Worm (Caenorhabditis elegans) whole organism, young adult: ENCODE results near the gene cah-2.
A peak's percentile ranks its signal among the peaks of the same experiment; 100 is the strongest.

Source experiments
- B0035.1 ChIP-seq: sonication (generic microtip); optimal IDR thresholded peaks from 2 replicates; lab custom pipeline; 2016; ENCODE audit warnings: missing genetic modification characterization, mild to moderate bottlenecking, missing compliant biosample characterization, missing genotype, missing genetic modification reagents
- B0261.1 ChIP-seq: sonication (generic microtip); optimal IDR thresholded peaks from 2 replicates; lab custom pipeline; 2016; ENCODE audit warnings: mild to moderate bottlenecking, missing genetic modification characterization, moderate library complexity, missing compliant biosample characterization
- F10E7.11 ChIP-seq: sonication (generic microtip); optimal IDR thresholded peaks from 2 replicates; lab custom pipeline; 2017; ENCODE audit warnings: mild to moderate bottlenecking, missing genetic modification characterization, moderate library complexity, missing compliant biosample characterization
- F23B12.7 ChIP-seq: sonication (generic microtip); optimal IDR thresholded peaks from 2 replicates; lab custom pipeline; 2017; ENCODE audit warnings: missing genetic modification characterization, mild to moderate bottlenecking, missing compliant biosample characterization, antibody characterized with exemption, moderate library complexity; ENCODE audit not compliant: insufficient read depth
- F37B4.10 ChIP-seq: fragments of 200-800 bp; sonication (Bioruptor generic); IDR thresholded peaks from 2 replicates; pipeline ENCODE4 v1.3.6; 2022; ENCODE audit warnings: missing genetic modification characterization, missing compliant biosample characterization
- F55B11.4 ChIP-seq: sonication (generic microtip); optimal IDR thresholded peaks from 2 replicates; lab custom pipeline; 2016; ENCODE audit warnings: missing compliant biosample characterization, missing genetic modification characterization, borderline replicate concordance; ENCODE audit not compliant: insufficient read depth
- F57A8.1 ChIP-seq: fragments of 200-800 bp; sonication (Bioruptor generic); optimal IDR thresholded peaks from 2 replicates; lab custom pipeline; 2018; ENCODE audit warnings: mild to moderate bottlenecking, missing genetic modification characterization, moderate library complexity, missing compliant biosample characterization
- K12H6.12 ChIP-seq: fragments of 200-800 bp; sonication (Bioruptor generic); optimal IDR thresholded peaks from 2 replicates; lab custom pipeline; 2018; ENCODE audit warnings: mild to moderate bottlenecking, missing genetic modification characterization, missing compliant biosample characterization
- T07F8.4 ChIP-seq: sonication (generic microtip); optimal IDR thresholded peaks from 2 replicates; lab custom pipeline; 2016; ENCODE audit warnings: mild to moderate bottlenecking, missing genetic modification characterization, moderate library complexity, missing compliant biosample characterization
- Y53G8AR.9 ChIP-seq: fragments of 200-800 bp; sonication (Bioruptor generic); conservative IDR thresholded peaks from 2 replicates; pipeline ENCODE4 v1.3.6; 2022; ENCODE audit warnings: missing genetic modification reagents, missing genetic modification characterization, missing compliant biosample characterization
- Y56A3A.18 ChIP-seq: fragments of 200-800 bp; sonication (Bioruptor generic); IDR thresholded peaks from 2 replicates; pipeline ENCODE4 v1.3.6; 2022; ENCODE audit warnings: missing genetic modification reagents, missing genetic modification characterization, missing compliant biosample characterization
- akir-1 ChIP-seq: fragments of 200-800 bp; sonication (Bioruptor generic); optimal IDR thresholded peaks from 2 replicates; lab custom pipeline; 2018; ENCODE audit warnings: mild to moderate bottlenecking, missing genetic modification characterization, moderate library complexity, missing compliant biosample characterization
- aptf-2 ChIP-seq: fragments of 200-800 bp; sonication (Bioruptor generic); conservative IDR thresholded peaks from 2 replicates; pipeline ENCODE4 v1.3.6; 2022; ENCODE audit warnings: missing genetic modification reagents, missing genetic modification characterization, missing compliant biosample characterization
- atf-7 ChIP-seq: sonication (generic microtip); optimal IDR thresholded peaks from 2 replicates; lab custom pipeline; 2017; ENCODE audit warnings: mild to moderate bottlenecking, missing genetic modification characterization, missing compliant biosample characterization
- athp-1 ChIP-seq: sonication (generic microtip); optimal IDR thresholded peaks from 2 replicates; lab custom pipeline; 2017; ENCODE audit warnings: mild to moderate bottlenecking, missing genetic modification characterization, missing compliant biosample characterization
- attf-3 ChIP-seq: fragments of 200-800 bp; sonication (Bioruptor generic); conservative IDR thresholded peaks from 2 replicates; pipeline ENCODE4 v1.3.6; 2022; ENCODE audit warnings: missing genetic modification reagents, missing genetic modification characterization, missing compliant biosample characterization
- attf-6 ChIP-seq: fragments of 200-800 bp; sonication (Bioruptor generic); IDR thresholded peaks from 2 replicates; pipeline ENCODE4 v1.3.6; 2022; ENCODE audit warnings: missing genetic modification reagents, missing genetic modification characterization, missing compliant biosample characterization
- cebp-1 ChIP-seq, 2 experiments: fragments of 200-800 bp in 1 of 2; sonication (Bioruptor generic) in 1 of 2; sonication (generic microtip) in 1 of 2; IDR thresholded peaks in 1 of 2; optimal IDR thresholded peaks in 1 of 2; 2 replicates each; pipeline versions ENCODE4 v1.3.6 to Lab custom; 2017 to 2022; ENCODE audit warnings: missing compliant biosample characterization in 2 of 2, missing genetic modification characterization in 2 of 2, mild to moderate bottlenecking in 1 of 2, missing genetic modification reagents in 1 of 2, moderate library complexity in 1 of 2
- cebp-2 ChIP-seq: fragments of 200-800 bp; sonication (Bioruptor generic); IDR thresholded peaks from 2 replicates; pipeline ENCODE4 v1.3.6; 2022; ENCODE audit warnings: missing genetic modification characterization, missing compliant biosample characterization
- ceh-27 ChIP-seq: fragments of 200-800 bp; sonication (Bioruptor generic); optimal IDR thresholded peaks from 2 replicates; lab custom pipeline; 2018; ENCODE audit warnings: mild to moderate bottlenecking, missing genetic modification characterization, moderate library complexity, missing compliant biosample characterization
- ceh-40 ChIP-seq: fragments of 200-800 bp; sonication (Bioruptor generic); IDR thresholded peaks from 2 replicates; pipeline ENCODE4 v1.3.6; 2022; ENCODE audit warnings: missing genetic modification characterization, missing compliant biosample characterization
- ceh-79 ChIP-seq: sonication (generic microtip); optimal IDR thresholded peaks from 2 replicates; lab custom pipeline; 2017; ENCODE audit warnings: mild to moderate bottlenecking, missing genetic modification characterization, missing compliant biosample characterization
- dox-1 ChIP-seq: fragments of 200-800 bp; sonication (Bioruptor generic); IDR thresholded peaks from 2 replicates; pipeline ENCODE4 v1.3.6; 2022; ENCODE audit warnings: missing genetic modification reagents, missing genetic modification characterization, missing compliant biosample characterization
- dpff-1 ChIP-seq: sonication (generic microtip); optimal IDR thresholded peaks from 2 replicates; lab custom pipeline; 2017; ENCODE audit warnings: mild to moderate bottlenecking, missing genetic modification characterization, missing compliant biosample characterization
- egl-18 ChIP-seq: fragments of 200-800 bp; sonication (Bioruptor generic); IDR thresholded peaks from 2 replicates; pipeline ENCODE4 v1.3.6; 2022; ENCODE audit warnings: missing genetic modification reagents, missing genetic modification characterization, missing compliant biosample characterization
- him-1 ChIP-seq: sonication (generic microtip); optimal IDR thresholded peaks from 2 replicates; lab custom pipeline; 2016; ENCODE audit warnings: missing genotype, missing genetic modification reagents, missing genetic modification characterization, missing compliant biosample characterization
- hmg-20 ChIP-seq: fragments of 200-800 bp; sonication (Bioruptor generic); IDR thresholded peaks from 2 replicates; pipeline ENCODE4 v1.3.6; 2022; ENCODE audit warnings: missing genetic modification reagents, missing genetic modification characterization, missing compliant biosample characterization
- lag-1 ChIP-seq: fragments of 200-800 bp; sonication (Bioruptor generic); IDR thresholded peaks from 2 replicates; pipeline ENCODE4 v1.3.6; 2022; ENCODE audit warnings: missing genetic modification reagents, missing genetic modification characterization, missing compliant biosample characterization
- lin-26 ChIP-seq: fragments of 200-800 bp; sonication (Bioruptor generic); IDR thresholded peaks from 2 replicates; pipeline ENCODE4 v1.3.6; 2022; ENCODE audit warnings: missing genetic modification reagents, missing genetic modification characterization, missing compliant biosample characterization
- lin-35 ChIP-seq, 3 experiments: fragments of 150-350 bp in 2 of 3; sonication (generic microtip) in 1 of 3; optimal IDR thresholded peaks; 2 replicates each; lab custom pipeline; 2014 to 2018; ENCODE audit warnings: missing biosample characterization in 3 of 3, missing genetic modification characterization in 3 of 3, missing genetic modification reagents in 3 of 3
- lir-1 ChIP-seq: fragments of 200-800 bp; sonication (Bioruptor generic); conservative IDR thresholded peaks from 2 replicates; pipeline ENCODE4 v1.3.6; 2022; ENCODE audit warnings: missing genetic modification reagents, missing genetic modification characterization, missing compliant biosample characterization
- lsl-1 ChIP-seq: fragments of 200-800 bp; sonication (Bioruptor generic); optimal IDR thresholded peaks from 2 replicates; lab custom pipeline; 2018; ENCODE audit warnings: mild to moderate bottlenecking, missing genetic modification characterization, moderate library complexity, missing compliant biosample characterization
- madf-6 ChIP-seq: fragments of 200-800 bp; sonication (Bioruptor generic); IDR thresholded peaks from 2 replicates; pipeline ENCODE4 v1.3.6; 2022; ENCODE audit warnings: missing genetic modification reagents, missing genetic modification characterization, missing compliant biosample characterization
- madf-8 ChIP-seq: fragments of 200-800 bp; sonication (Bioruptor generic); conservative IDR thresholded peaks from 2 replicates; pipeline ENCODE4 v1.3.6; 2022; ENCODE audit warnings: missing genetic modification reagents, missing genetic modification characterization, missing compliant biosample characterization
- mcd-1 ChIP-seq: fragments of 200-800 bp; sonication (Bioruptor generic); IDR thresholded peaks from 2 replicates; pipeline ENCODE4 v1.3.6; 2022; ENCODE audit warnings: missing genetic modification reagents, missing genetic modification characterization, missing compliant biosample characterization
- mel-28 ChIP-seq: sonication (generic microtip); optimal IDR thresholded peaks from 2 replicates; lab custom pipeline; 2016; ENCODE audit warnings: borderline replicate concordance, mild to moderate bottlenecking, missing genetic modification characterization, missing compliant biosample characterization
- nfya-2 ChIP-seq: fragments of 200-800 bp; sonication (Bioruptor generic); IDR thresholded peaks from 2 replicates; pipeline ENCODE4 v1.3.6; 2022; ENCODE audit warnings: missing genetic modification reagents, missing genetic modification characterization, missing compliant biosample characterization
- rcor-1 ChIP-seq: fragments of 200-800 bp; sonication (Bioruptor generic); IDR thresholded peaks from 2 replicates; pipeline ENCODE4 v1.3.6; 2022; ENCODE audit warnings: missing genetic modification reagents, missing genetic modification characterization, missing compliant biosample characterization
- sea-2 ChIP-seq: fragments of 200-800 bp; sonication (Bioruptor generic); IDR thresholded peaks from 2 replicates; pipeline ENCODE4 v1.3.6; 2022; ENCODE audit warnings: missing genetic modification characterization, missing compliant biosample characterization
- snpc-1.3 ChIP-seq: sonication (generic microtip); optimal IDR thresholded peaks from 2 replicates; lab custom pipeline; 2017; ENCODE audit warnings: missing genetic modification characterization, mild to moderate bottlenecking, missing compliant biosample characterization, antibody characterized with exemption, moderate library complexity, missing genotype, missing genetic modification reagents; ENCODE audit not compliant: insufficient read depth
- tlf-1 ChIP-seq: fragments of 200-800 bp; sonication (Bioruptor generic); optimal IDR thresholded peaks from 2 replicates; lab custom pipeline; 2018; ENCODE audit warnings: mild to moderate bottlenecking, missing genetic modification characterization, missing compliant biosample characterization
- unc-130 ChIP-seq: sonication (generic microtip); optimal IDR thresholded peaks from 2 replicates; lab custom pipeline; 2016; ENCODE audit warnings: missing genetic modification reagents, missing genetic modification characterization, missing compliant biosample characterization
- ztf-18 ChIP-seq: sonication (generic microtip); optimal IDR thresholded peaks from 2 replicates; lab custom pipeline; 2016; ENCODE audit warnings: missing genotype, mild to moderate bottlenecking, missing genetic modification characterization, missing compliant biosample characterization
- ztf-3 ChIP-seq: fragments of 200-800 bp; sonication (Bioruptor generic); optimal IDR thresholded peaks from 2 replicates; lab custom pipeline; 2018; ENCODE audit warnings: mild to moderate bottlenecking, missing genetic modification characterization, missing compliant biosample characterization
- ztf-6 ChIP-seq: fragments of 200-800 bp; sonication (Bioruptor generic); IDR thresholded peaks from 2 replicates; pipeline ENCODE4 v1.3.6; 2022; ENCODE audit warnings: missing genetic modification reagents, missing genetic modification characterization, missing compliant biosample characterization

The cah-2 gene

ce11 chrII:7478487-7479234, 4.2 kb downstream of the cah-2 start, which contains the start of the genes aka-1 and ubc-6:
Gene aka-1 (minus strand): TSS chrII:7478537.
Gene ubc-6 (plus strand): TSS chrII:7479187.
- no peak for TF ChIP-seq nfya-2
- TF ChIP-seq lin-26 (GFP tag; lab: Robert Waterston, UW) = peak; percentile 94
- peak; percentile 76 for TF ChIP-seq attf-6 (GFP tag; lab: Robert Waterston, UW)
- TF ChIP-seq aptf-2 (GFP tag; lab: Robert Waterston, UW) = peak; percentile 89
- peak; percentile 96 for TF ChIP-seq mcd-1 (GFP tag; lab: Robert Waterston, UW)
- peak; percentile 88 for TF ChIP-seq ztf-18 (tag; lab: Kevin White, UChicago)
- peak; percentile 91 for TF ChIP-seq ztf-6 (GFP tag; lab: Robert Waterston, UW)
- TF ChIP-seq egl-18 (GFP tag; lab: Robert Waterston, UW) = peak; percentile 81; the same call in 1 of the 2 replicates
- peak; percentile 85 for TF ChIP-seq madf-8 (GFP tag; lab: Robert Waterston, UW)
- TF ChIP-seq F57A8.1 (GFP tag; lab: Kevin White, UChicago) = peak; percentile 19
- peak; percentile 71 for TF ChIP-seq B0035.1
- no peak for TF ChIP-seq mel-28
- TF ChIP-seq rcor-1 = peak; percentile 93
- TF ChIP-seq lag-1 (GFP tag; lab: Robert Waterston, UW) = no peak
- peak; percentile 88 for TF ChIP-seq athp-1 (tag; lab: Kevin White, UChicago)
- 0 out of 2 replicates have a peak, but pooled peaks have one; percentile 85 for TF ChIP-seq F37B4.10 (GFP tag; lab: Robert Waterston, UW)
- TF ChIP-seq cebp-2 (GFP tag; lab: Robert Waterston, UW) = peak; percentile 78; the same call in 1 of the 2 replicates
- peak; percentile 41 for TF ChIP-seq snpc-1.3 (tag; lab: Kevin White, UChicago)
- no peak for TF ChIP-seq F55B11.4 (tag; lab: Kevin White, UChicago)
- peak; percentile 83 for TF ChIP-seq attf-3 (GFP tag; lab: Robert Waterston, UW)
- peak; percentile 91 for TF ChIP-seq K12H6.12 (tag; lab: Kevin White, UChicago)
- peak; percentile 11 for TF ChIP-seq B0261.1 (tag; lab: Kevin White, UChicago)
- peak; percentile 94 for TF ChIP-seq ceh-27 (GFP tag; lab: Kevin White, UChicago)
- TF ChIP-seq lir-1 (GFP tag; lab: Robert Waterston, UW) = peak; percentile 91
- no peak for TF ChIP-seq dpff-1 (tag; lab: Kevin White, UChicago)
- TF ChIP-seq dox-1 = peak; percentile 98
- peak; percentile 87 for TF ChIP-seq madf-6 (GFP tag; lab: Robert Waterston, UW)
- TF ChIP-seq atf-7 (tag; lab: Kevin White, UChicago) = peak; percentile 62
- TF ChIP-seq cebp-1 (GFP tag; IDR thresholded peaks at IDR 0.05; lab: Robert Waterston, UW) = peak; percentile 80
- peak; percentile 91 for TF ChIP-seq cebp-1 (tag; optimal IDR thresholded peaks at IDR 0.05; lab: Kevin White, UChicago)
- TF ChIP-seq lin-35 (GFP tag; optimal IDR thresholded peaks at IDR 0.05; lab: Kevin White, UChicago) = peak in 1 of 3 experiments; percentile 70
- TF ChIP-seq akir-1 (GFP tag; lab: Kevin White, UChicago) = peak; percentile 56
- peak; percentile 83 for TF ChIP-seq unc-130 (GFP tag; lab: Kevin White, UChicago)
- peak; percentile 75; the same call in 1 of the 2 replicates for TF ChIP-seq ceh-40 (GFP tag; lab: Robert Waterston, UW)
- TF ChIP-seq ztf-3 (GFP tag; lab: Kevin White, UChicago) = peak; percentile 51
- peak; percentile 81 for TF ChIP-seq lsl-1 (GFP tag; lab: Kevin White, UChicago)
- peak; percentile 72 for TF ChIP-seq F23B12.7 (tag; lab: Kevin White, UChicago)
- TF ChIP-seq F10E7.11 (tag; lab: Kevin White, UChicago) = no peak
- TF ChIP-seq sea-2 (GFP tag; lab: Robert Waterston, UW) = 0 out of 2 replicates have a peak, but pooled peaks have one; percentile 34
- TF ChIP-seq Y56A3A.18 (GFP tag; lab: Robert Waterston, UW) = peak; percentile 93; the same call in 1 of the 2 replicates
- peak; percentile 6 for TF ChIP-seq him-1 (tag; lab: Kevin White, UChicago)
- no peak for TF ChIP-seq ceh-79 (tag; lab: Kevin White, UChicago)
- TF ChIP-seq T07F8.4 (tag; lab: Kevin White, UChicago) = peak; percentile 69
- peak; percentile 89 for TF ChIP-seq tlf-1 (GFP tag; lab: Kevin White, UChicago)
- peak; percentile 91 for TF ChIP-seq Y53G8AR.9 (GFP tag; lab: Robert Waterston, UW)
- peak; percentile 78 for TF ChIP-seq hmg-20 (GFP tag; lab: Robert Waterston, UW)
